Worm (Caenorhabditis elegans) whole organism, late embryonic: ENCODE measurements around the gene csn-5.

ENCODE experiments used
- C38D4.7 ChIP-seq: fragments of 200-800 bp; sonication (Bioruptor generic); optimal IDR thresholded peaks from 2 replicates; lab custom pipeline; 2018; ENCODE audit warnings: mild to moderate bottlenecking, missing genetic modification characterization, moderate library complexity, missing compliant biosample characterization
- ama-1 ChIP-seq: fragments of 150-350 bp; optimal IDR thresholded peaks from 2 replicates; lab custom pipeline; 2014
- dve-1 ChIP-seq: sonication (generic microtip); optimal IDR thresholded peaks from 2 replicates; lab custom pipeline; 2017; ENCODE audit warnings: antibody characterized with exemption, mild to moderate bottlenecking, missing genetic modification characterization, missing compliant biosample characterization
- elt-2 ChIP-seq: sonication (generic microtip); optimal IDR thresholded peaks from 2 replicates; lab custom pipeline; 2016; ENCODE audit warnings: missing genetic modification reagents, missing genetic modification characterization, missing compliant biosample characterization
- eyg-1 ChIP-seq: sonication (generic microtip); optimal IDR thresholded peaks from 2 replicates; lab custom pipeline; 2016; ENCODE audit warnings: missing genotype, missing genetic modification characterization, missing compliant biosample characterization
- fkh-6 ChIP-seq: sonication (generic microtip); optimal IDR thresholded peaks from 2 replicates; lab custom pipeline; 2016; ENCODE audit warnings: missing genetic modification characterization, missing compliant biosample characterization
- gmeb-2 ChIP-seq: sonication (generic microtip); optimal IDR thresholded peaks from 2 replicates; lab custom pipeline; 2016; ENCODE audit warnings: missing genetic modification characterization, inconsistent platforms, missing compliant biosample characterization
- hlh-30 ChIP-seq: sonication (generic microtip); optimal IDR thresholded peaks from 2 replicates; lab custom pipeline; 2017; ENCODE audit warnings: antibody characterized with exemption, missing genetic modification characterization, missing compliant biosample characterization; ENCODE audit not compliant: insufficient read depth
- nfya-1 ChIP-seq: sonication (generic microtip); optimal IDR thresholded peaks from 2 replicates; lab custom pipeline; 2017; ENCODE audit warnings: missing genetic modification characterization, mild to moderate bottlenecking, missing compliant biosample characterization, antibody characterized with exemption, moderate library complexity
- pha-2 ChIP-seq: sonication (generic microtip); optimal IDR thresholded peaks from 2 replicates; lab custom pipeline; 2017; ENCODE audit warnings: mild to moderate bottlenecking, missing genetic modification characterization, missing compliant biosample characterization
- pqm-1 ChIP-seq: sonication (generic microtip); optimal IDR thresholded peaks from 2 replicates; lab custom pipeline; 2016; ENCODE audit warnings: missing genetic modification characterization, missing compliant biosample characterization
- tbx-2 ChIP-seq: sonication (generic microtip); optimal IDR thresholded peaks from 2 replicates; lab custom pipeline; 2016; ENCODE audit warnings: missing genetic modification characterization, missing compliant biosample characterization
- unc-86 ChIP-seq: sonication (generic microtip); optimal IDR thresholded peaks from 2 replicates; lab custom pipeline; 2016; ENCODE audit warnings: missing genetic modification characterization, missing compliant biosample characterization

ce11 chrIV:5660239-5660638, 10.9 kb downstream of the csn-5 start, which contains the start of gene skn-1:
- TF ChIP-seq ama-1 (lab: Kevin White, UChicago), result no peak
- TF ChIP-seq eyg-1 (tag; lab: Kevin White, UChicago), result no peak
- no peak for TF ChIP-seq tbx-2 (tag; lab: Kevin White, UChicago)
- TF ChIP-seq pha-2 (tag; lab: Kevin White, UChicago), result no peak
- TF ChIP-seq hlh-30 (tag; lab: Kevin White, UChicago), result no peak
- TF ChIP-seq fkh-6 (tag; lab: Kevin White, UChicago), result no peak
- no peak for TF ChIP-seq gmeb-2
- TF ChIP-seq nfya-1 (tag; lab: Kevin White, UChicago), result no peak
- TF ChIP-seq dve-1 (tag; lab: Kevin White, UChicago), result no peak
- no peak for TF ChIP-seq C38D4.7 (GFP tag; lab: Kevin White, UChicago)
- TF ChIP-seq elt-2, result no peak
- TF ChIP-seq unc-86 (tag; lab: Kevin White, UChicago), result no peak
- no peak for TF ChIP-seq pqm-1 (tag; lab: Kevin White, UChicago)
